Fruit fly (Drosophila melanogaster) whole organism, embryonic: Measurements from ENCODE around the gene gce.

Source experiments
- Abd-B ChIP-seq: fragments of 200-800 bp; sonication (Bioruptor generic); optimal IDR thresholded peaks from 2 replicates; lab custom pipeline; 2018; ENCODE audit warnings: missing biosample characterization, mild to moderate bottlenecking, missing genetic modification characterization, moderate library complexity
- Awh ChIP-seq: fragments of 200-800 bp; sonication (Bioruptor generic); IDR thresholded peaks from 2 replicates; pipeline ENCODE4, ENCODE4 v1.3.6; 2022; ENCODE audit warnings: missing biosample characterization, missing genetic modification characterization
- B-H1 ChIP-seq: fragments of 200-800 bp; sonication (Bioruptor generic); IDR thresholded peaks from 3 replicates; pipeline ENCODE4 v1.3.6; 2022; ENCODE audit warnings: missing biosample characterization, missing genetic modification characterization
- CG10267 ChIP-seq: fragments of 200-800 bp; sonication (Bioruptor generic); optimal IDR thresholded peaks from 2 replicates; lab custom pipeline; 2018; ENCODE audit warnings: missing biosample characterization, mild to moderate bottlenecking, missing genetic modification characterization, moderate library complexity
- CG10462 ChIP-seq: fragments of 200-800 bp; sonication (Bioruptor generic); optimal IDR thresholded peaks from 2 replicates; lab custom pipeline; 2016; ENCODE audit warnings: missing biosample characterization, missing genetic modification characterization
- CG10959 ChIP-seq: fragments of 200-800 bp; sonication (Bioruptor generic); IDR thresholded peaks from 2 replicates; pipeline ENCODE4 v1.3.6; 2022; ENCODE audit warnings: missing biosample characterization, missing genetic modification characterization
- CG11398 ChIP-seq: fragments of 200-800 bp; sonication (Bioruptor generic); optimal IDR thresholded peaks from 2 replicates; lab custom pipeline; 2016; ENCODE audit warnings: missing biosample characterization, missing genetic modification characterization
- CG11696 ChIP-seq: fragments of 200-800 bp; sonication (Bioruptor generic); IDR thresholded peaks from 2 replicates; pipeline ENCODE4 v1.3.6; 2022; ENCODE audit warnings: missing biosample characterization, missing genetic modification characterization
- CG14710 ChIP-seq: fragments of 200-800 bp; sonication (Bioruptor generic); optimal IDR thresholded peaks from 3 replicates; lab custom pipeline; 2019; ENCODE audit warnings: missing biosample characterization, mild to moderate bottlenecking, missing genetic modification characterization, moderate library complexity
- CG16813 ChIP-seq: fragments of 200-800 bp; sonication (Bioruptor generic); IDR thresholded peaks from 3 replicates; pipeline ENCODE4 v1.3.6; 2022; ENCODE audit warnings: missing biosample characterization, missing genetic modification characterization; ENCODE audit not compliant: partially characterized antibody
- CG1832 ChIP-seq: fragments of 200-800 bp; sonication (Bioruptor generic); optimal IDR thresholded peaks from 2 replicates; lab custom pipeline; 2017; ENCODE audit warnings: missing biosample characterization, mild to moderate bottlenecking, missing genetic modification characterization, inconsistent platforms
- CG18599 ChIP-seq: fragments of 200-800 bp; sonication (Bioruptor generic); optimal IDR thresholded peaks from 3 replicates; lab custom pipeline; 2017; ENCODE audit warnings: missing biosample characterization, missing genetic modification characterization, mild to moderate bottlenecking, moderate library complexity, missing genetic modification reagents
- CG18619 ChIP-seq: fragments of 200-800 bp; sonication (Bioruptor generic); optimal IDR thresholded peaks from 3 replicates; lab custom pipeline; 2017; ENCODE audit warnings: missing biosample characterization, mild to moderate bottlenecking, missing genetic modification characterization
- CG2889 ChIP-seq: fragments of 200-800 bp; sonication (Bioruptor generic); IDR thresholded peaks from 3 replicates; pipeline ENCODE4 v1.3.6; 2022; ENCODE audit warnings: missing biosample characterization, missing genetic modification characterization
- CG31365 ChIP-seq: fragments of 200-800 bp; sonication (Bioruptor generic); optimal IDR thresholded peaks from 2 replicates; lab custom pipeline; 2018; ENCODE audit warnings: missing biosample characterization, mild to moderate bottlenecking, missing genetic modification characterization
- CG33557 ChIP-seq: fragments of 200-800 bp; sonication (Bioruptor generic); optimal IDR thresholded peaks from 2 replicates; lab custom pipeline; 2019; ENCODE audit warnings: missing biosample characterization, mild to moderate bottlenecking, missing genetic modification characterization, moderate library complexity
- CG4617 ChIP-seq: fragments of 200-800 bp; sonication (Bioruptor generic); optimal IDR thresholded peaks from 3 replicates; lab custom pipeline; 2016; ENCODE audit warnings: missing biosample characterization, missing genetic modification characterization, borderline replicate concordance
- CG4820 ChIP-seq: fragments of 200-800 bp; sonication (Bioruptor generic); optimal IDR thresholded peaks from 3 replicates; lab custom pipeline; 2016; ENCODE audit warnings: missing biosample characterization, missing genetic modification characterization
- CG5180 ChIP-seq: fragments of 200-800 bp; sonication (Bioruptor generic); optimal IDR thresholded peaks from 3 replicates; lab custom pipeline; 2017; ENCODE audit warnings: missing biosample characterization, missing genetic modification characterization, mild to moderate bottlenecking, moderate library complexity, missing genetic modification reagents
- CG5953 ChIP-seq: fragments of 200-800 bp; sonication (Bioruptor generic); IDR thresholded peaks from 2 replicates; pipeline ENCODE4 v1.3.6; 2022; ENCODE audit warnings: missing biosample characterization, missing genetic modification characterization
- CG7745 ChIP-seq: fragments of 200-800 bp; sonication (Bioruptor generic); optimal IDR thresholded peaks from 2 replicates; lab custom pipeline; 2018; ENCODE audit warnings: missing biosample characterization, mild to moderate bottlenecking, missing genetic modification characterization, moderate library complexity
- CG7928 ChIP-seq: fragments of 200-800 bp; sonication (Bioruptor generic); optimal IDR thresholded peaks from 2 replicates; lab custom pipeline; 2017; ENCODE audit warnings: missing biosample characterization, mild to moderate bottlenecking, missing genetic modification characterization
- CrebB ChIP-seq: fragments of 200-800 bp; sonication (Bioruptor generic); optimal IDR thresholded peaks from 3 replicates; lab custom pipeline; 2018; ENCODE audit warnings: missing biosample characterization, mild to moderate bottlenecking, missing genetic modification characterization
- D ChIP-seq, 2 experiments: fragments of 200-800 bp in 1 of 2; fragments of >200 bp in 1 of 2; sonication (Bioruptor generic) in 1 of 2; optimal IDR thresholded peaks; 2 replicates in 1 of 2; 3 replicates in 1 of 2; lab custom pipeline; 2017; ENCODE audit warnings: mild to moderate bottlenecking in 1 of 2, missing biosample characterization in 1 of 2, missing genetic modification characterization in 1 of 2, missing genetic modification reagents in 1 of 2
- Dfd ChIP-seq, 2 experiments: fragments of >200 bp; optimal IDR thresholded peaks; 2 replicates each; lab custom pipeline; 2017; ENCODE audit warnings: missing biosample characterization in 2 of 2, missing genetic modification characterization in 2 of 2
- GATAe ChIP-seq: fragments of 200-800 bp; sonication (Bioruptor generic); conservative IDR thresholded peaks from 2 replicates; pipeline ENCODE4 v1.3.6; 2022; ENCODE audit warnings: missing biosample characterization, missing genetic modification characterization
- Gug ChIP-seq: fragments of 200-800 bp; sonication (Bioruptor generic); IDR thresholded peaks from 4 replicates; pipeline ENCODE4 v1.3.6; 2022; ENCODE audit warnings: missing biosample characterization, missing genetic modification characterization
- H2.0 ChIP-seq: fragments of 200-800 bp; sonication (Bioruptor generic); IDR thresholded peaks from 2 replicates; pipeline ENCODE4 v1.3.6; 2022; ENCODE audit warnings: missing biosample characterization, missing genetic modification characterization
- HHEX ChIP-seq: fragments of 200-800 bp; sonication (Bioruptor generic); optimal IDR thresholded peaks from 3 replicates; lab custom pipeline; 2017; ENCODE audit warnings: missing biosample characterization, mild to moderate bottlenecking, missing genetic modification characterization, missing genetic modification reagents
- HLHmδ ChIP-seq: fragments of 200-800 bp; sonication (Bioruptor generic); optimal IDR thresholded peaks from 2 replicates; lab custom pipeline; 2018; ENCODE audit warnings: missing biosample characterization, mild to moderate bottlenecking, missing genetic modification characterization, moderate library complexity
- PHDP ChIP-seq: fragments of 200-800 bp; sonication (Bioruptor generic); optimal IDR thresholded peaks from 3 replicates; lab custom pipeline; 2018; ENCODE audit warnings: missing biosample characterization, mild to moderate bottlenecking, missing genetic modification characterization, moderate library complexity
- Ssrp ChIP-seq: fragments of 200-800 bp; sonication (Bioruptor generic); optimal IDR thresholded peaks from 2 replicates; lab custom pipeline; 2018; ENCODE audit warnings: missing biosample characterization, mild to moderate bottlenecking, missing genetic modification characterization, moderate library complexity
- az2 ChIP-seq: fragments of 200-800 bp; sonication (Bioruptor generic); optimal IDR thresholded peaks from 3 replicates; lab custom pipeline; 2016; ENCODE audit warnings: missing biosample characterization, missing genetic modification characterization
- bcd ChIP-seq: fragments of 200-800 bp; sonication (Bioruptor generic); optimal IDR thresholded peaks from 2 replicates; lab custom pipeline; 2017; ENCODE audit warnings: missing biosample characterization, mild to moderate bottlenecking, missing genetic modification characterization
- dan ChIP-seq: fragments of 200-800 bp; sonication (Bioruptor generic); IDR thresholded peaks from 2 replicates; pipeline ENCODE4 v1.3.6; 2022; ENCODE audit warnings: missing biosample characterization, missing genetic modification characterization
- danr ChIP-seq: fragments of 200-800 bp; sonication (Bioruptor generic); IDR thresholded peaks from 2 replicates; pipeline ENCODE4 v1.3.6; 2022; ENCODE audit warnings: missing biosample characterization, missing genetic modification characterization
- fd102C ChIP-seq: fragments of 200-800 bp; sonication (Bioruptor generic); optimal IDR thresholded peaks from 2 replicates; lab custom pipeline; 2018; ENCODE audit warnings: missing biosample characterization, mild to moderate bottlenecking, missing genetic modification characterization, moderate library complexity
- hkb ChIP-seq, 2 experiments: fragments of 200-800 bp in 1 of 2; fragments of >200 bp in 1 of 2; sonication (Bioruptor generic) in 1 of 2; IDR thresholded peaks in 1 of 2; optimal IDR thresholded peaks in 1 of 2; 2 replicates each; pipeline versions ENCODE4 v1.3.6 to Lab custom; 2017 to 2022; ENCODE audit warnings: missing biosample characterization in 1 of 2, missing genetic modification characterization in 1 of 2
- pnt ChIP-seq: fragments of 200-800 bp; sonication (Bioruptor generic); optimal IDR thresholded peaks from 3 replicates; lab custom pipeline; 2016; ENCODE audit warnings: missing biosample characterization, missing genetic modification characterization
- ranshi ChIP-seq: fragments of 200-800 bp; sonication (Bioruptor generic); IDR thresholded peaks from 2 replicates; pipeline ENCODE4 v1.3.6; 2022; ENCODE audit warnings: missing biosample characterization, missing genetic modification characterization
- repo ChIP-seq: fragments of 200-800 bp; sonication (Bioruptor generic); optimal IDR thresholded peaks from 2 replicates; lab custom pipeline; 2016; ENCODE audit warnings: missing biosample characterization, missing genetic modification characterization
- row ChIP-seq: fragments of 200-800 bp; sonication (Bioruptor generic); IDR thresholded peaks from 3 replicates; pipeline ENCODE4 v1.3.6; 2022; ENCODE audit warnings: missing biosample characterization, missing genetic modification characterization
- sim ChIP-seq: fragments of 200-800 bp; sonication (Bioruptor generic); IDR thresholded peaks from 2 replicates; pipeline ENCODE4 v1.3.6; 2022; ENCODE audit warnings: missing biosample characterization, missing genetic modification characterization
- sr ChIP-seq: fragments of 200-800 bp; sonication (Bioruptor generic); IDR thresholded peaks from 3 replicates; pipeline ENCODE4 v1.3.6; 2022; ENCODE audit warnings: missing biosample characterization, missing genetic modification characterization
- ssp ChIP-seq: fragments of 200-800 bp; sonication (Bioruptor generic); IDR thresholded peaks from 2 replicates; pipeline ENCODE4 v1.3.6; 2022; ENCODE audit warnings: missing biosample characterization, missing genetic modification characterization
- trh ChIP-seq: fragments of 200-800 bp; sonication (Bioruptor generic); optimal IDR thresholded peaks from 2 replicates; lab custom pipeline; 2016; ENCODE audit warnings: missing biosample characterization, missing genetic modification characterization
- twi ChIP-seq: fragments of 200-800 bp; optimal IDR thresholded peaks from 2 replicates; lab custom pipeline; 2019; ENCODE audit warnings: missing biosample characterization, mild to moderate bottlenecking, missing genetic modification characterization, moderate library complexity
- yki ChIP-seq: fragments of >200 bp; optimal IDR thresholded peaks from 3 replicates; lab custom pipeline; 2018
- z ChIP-seq: fragments of 200-800 bp; sonication (Bioruptor generic); IDR thresholded peaks from 3 replicates; pipeline ENCODE4 v1.3.6; 2022; ENCODE audit warnings: missing biosample characterization, missing genetic modification characterization

gce gene

dm6 chrX:15333066-15333874 lies 35.7 kb downstream of the gce start, which contains the start of the genes CG9114 and HDAC6 (continued):
- peak; percentile 85 for TF ChIP-seq CG16813 (GFP tag; lab: Robert Waterston, UW)
- peak; percentile 21 for TF ChIP-seq CG14710 (tag; lab: Kevin White, UChicago)
- TF ChIP-seq twi (tag; lab: Kevin White, UChicago): no peak
- TF ChIP-seq CG5180 (GFP tag; lab: Kevin White, UChicago): no peak
- TF ChIP-seq bcd (GFP tag; lab: Kevin White, UChicago): no peak
- no peak for TF ChIP-seq B-H1 (GFP tag; lab: Robert Waterston, UW)
- no peak for TF ChIP-seq sim (GFP tag; lab: Robert Waterston, UW)
- TF ChIP-seq CG10267 (tag; lab: Kevin White, UChicago): no peak
- no peak for TF ChIP-seq CG18619 (GFP tag; lab: Kevin White, UChicago)
- TF ChIP-seq yki (lab: Kevin White, UChicago): no peak
- TF ChIP-seq CG18599: no peak
- TF ChIP-seq HLHmδ (GFP tag; lab: Kevin White, UChicago): peak; percentile 7
- TF ChIP-seq CG11398 (GFP tag; lab: Kevin White, UChicago): no peak
- TF ChIP-seq CG2889 (GFP tag; lab: Robert Waterston, UW): no peak
- TF ChIP-seq CG4820 (GFP tag; lab: Kevin White, UChicago): no peak
- no peak for TF ChIP-seq Dfd (GFP tag; optimal IDR thresholded peaks at IDR 0.05; lab: Kevin White, UChicago)
- TF ChIP-seq fd102C (GFP tag; lab: Kevin White, UChicago): no peak
- no peak for TF ChIP-seq dan (GFP tag; lab: Robert Waterston, UW)
- no peak for TF ChIP-seq az2
- no peak for TF ChIP-seq hkb (optimal IDR thresholded peaks at IDR 0.05; lab: Kevin White, UChicago)
- TF ChIP-seq hkb (GFP tag; IDR thresholded peaks at IDR 0.05; lab: Robert Waterston, UW): 0 out of 2 replicates have a peak, but pooled peaks have one; percentile 19
- TF ChIP-seq CG7745 (tag; lab: Kevin White, UChicago): no peak
- TF ChIP-seq CG5953: no peak
- no peak for TF ChIP-seq GATAe
- TF ChIP-seq sr: peak; percentile 81
- TF ChIP-seq ssp (GFP tag; lab: Robert Waterston, UW): no peak
- TF ChIP-seq CG31365 (tag; lab: Kevin White, UChicago): no peak
- no peak for TF ChIP-seq CrebB (tag; lab: Kevin White, UChicago)
- TF ChIP-seq HHEX (GFP tag; lab: Kevin White, UChicago): no peak
- TF ChIP-seq pnt (GFP tag; lab: Kevin White, UChicago): no peak
- TF ChIP-seq danr (GFP tag; lab: Robert Waterston, UW): no peak
- TF ChIP-seq CG10959 (GFP tag; lab: Robert Waterston, UW): no peak
- TF ChIP-seq row: peak; percentile 15; the same call in 1 of the 3 replicates
- no peak for TF ChIP-seq z (GFP tag; lab: Robert Waterston, UW)
- no peak for TF ChIP-seq Ssrp (tag; lab: Kevin White, UChicago)
- TF ChIP-seq CG7928 (GFP tag; lab: Kevin White, UChicago): no peak
- TF ChIP-seq trh (GFP tag; lab: Kevin White, UChicago): no peak
- no peak for TF ChIP-seq Awh (GFP tag; lab: Robert Waterston, UW)
- TF ChIP-seq PHDP (tag; lab: Kevin White, UChicago): no peak
- no peak for TF ChIP-seq Abd-B (GFP tag; lab: Kevin White, UChicago)
- TF ChIP-seq CG4617 (GFP tag; lab: Kevin White, UChicago): no peak
- TF ChIP-seq ranshi (GFP tag; lab: Robert Waterston, UW): no peak
- TF ChIP-seq CG11696 (GFP tag; lab: Robert Waterston, UW): no peak
- no peak for TF ChIP-seq Gug (GFP tag; lab: Robert Waterston, UW)
- TF ChIP-seq CG1832: peak; percentile 90
- TF ChIP-seq D (optimal IDR thresholded peaks at IDR 0.05; lab: Kevin White, UChicago): no peak
- no peak for TF ChIP-seq D (GFP tag; optimal IDR thresholded peaks at IDR 0.05; lab: Kevin White, UChicago)
- TF ChIP-seq CG10462 (GFP tag; lab: Kevin White, UChicago): no peak
- TF ChIP-seq CG33557 (GFP tag; lab: Kevin White, UChicago): no peak
- TF ChIP-seq repo (GFP tag; lab: Kevin White, UChicago): no peak
- TF ChIP-seq H2.0 (GFP tag; lab: Robert Waterston, UW): no peak
